Worm (Caenorhabditis elegans) whole organism, L1 larva: Measurements from ENCODE around the gene F59A7.7.
A peak's percentile ranks its signal among the peaks of the same experiment; 100 is the strongest.

Experiments used
- C04F5.9 ChIP-seq: sonication (generic microtip); optimal IDR thresholded peaks from 2 replicates; lab custom pipeline; 2016; ENCODE audit warnings: missing genetic modification characterization, missing compliant biosample characterization
- C16A3.4 ChIP-seq: fragments of 150-350 bp; optimal IDR thresholded peaks from 2 replicates; lab custom pipeline; 2014; ENCODE audit warnings: missing biosample characterization, missing genetic modification characterization
- C34B4.2 ChIP-seq: sonication (generic microtip); optimal IDR thresholded peaks from 2 replicates; lab custom pipeline; 2017; ENCODE audit warnings: mild to moderate bottlenecking, missing genetic modification characterization, missing compliant biosample characterization
- F16B12.6 ChIP-seq: fragments of 150-350 bp; optimal IDR thresholded peaks from 2 replicates; lab custom pipeline; 2014; ENCODE audit warnings: missing biosample characterization, missing genetic modification characterization
- Y116A8C.19 ChIP-seq: sonication (generic microtip); optimal IDR thresholded peaks from 2 replicates; lab custom pipeline; 2016; ENCODE audit warnings: missing compliant biosample characterization, missing genetic modification characterization, borderline replicate concordance
- aha-1 ChIP-seq: fragments of 150-350 bp; optimal IDR thresholded peaks from 2 replicates; lab custom pipeline; 2014; ENCODE audit warnings: missing biosample characterization, missing genetic modification characterization
- alr-1 ChIP-seq: fragments of 200-800 bp; sonication (Bioruptor generic); optimal IDR thresholded peaks from 2 replicates; lab custom pipeline; 2018; ENCODE audit warnings: borderline replicate concordance, mild to moderate bottlenecking, missing genetic modification characterization, missing compliant biosample characterization
- ama-1 ChIP-seq: fragments of 150-350 bp; optimal IDR thresholded peaks from 2 replicates; lab custom pipeline; 2014
- blmp-1 ChIP-seq: fragments of 150-350 bp; optimal IDR thresholded peaks from 2 replicates; lab custom pipeline; 2014; ENCODE audit warnings: missing biosample characterization, missing genetic modification characterization
- ceh-8 ChIP-seq: fragments of 200-800 bp; sonication (Bioruptor generic); optimal IDR thresholded peaks from 2 replicates; lab custom pipeline; 2018; ENCODE audit warnings: mild to moderate bottlenecking, missing genetic modification characterization, moderate library complexity, missing compliant biosample characterization
- ceh-82 ChIP-seq, 3 experiments: fragments of 150-350 bp in 1 of 3; sonication (generic microtip) in 2 of 3; optimal IDR thresholded peaks; 2 replicates each; lab custom pipeline; 2014 to 2017; ENCODE audit warnings: missing biosample characterization in 3 of 3, missing genetic modification characterization in 3 of 3
- ces-1 ChIP-seq: fragments of 150-350 bp; optimal IDR thresholded peaks from 2 replicates; lab custom pipeline; 2014; ENCODE audit warnings: missing biosample characterization, missing genetic modification reagents, missing genetic modification characterization
- dpl-1 ChIP-seq, 3 experiments: fragments of 150-350 bp in 2 of 3; sonication (generic microtip) in 1 of 3; optimal IDR thresholded peaks; 2 replicates each; lab custom pipeline; 2014 to 2017; ENCODE audit warnings: missing biosample characterization in 3 of 3, missing genetic modification characterization in 3 of 3, missing genetic modification reagents in 3 of 3
- efl-1 ChIP-seq, 4 experiments: fragments of 150-350 bp; optimal IDR thresholded peaks in 3 of 4; peaks in 1 of 4; 1 replicate in 1 of 4; 2 replicates in 3 of 4; lab custom pipeline; 2014; ENCODE audit warnings: missing biosample characterization in 2 of 4, missing genetic modification characterization in 2 of 4, missing genetic modification reagents in 2 of 4
- efl-3 ChIP-seq: fragments of 200-800 bp; sonication (Bioruptor generic); optimal IDR thresholded peaks from 2 replicates; lab custom pipeline; 2018; ENCODE audit warnings: mild to moderate bottlenecking, missing genetic modification characterization, missing compliant biosample characterization
- egl-27 ChIP-seq, 2 experiments: fragments of 150-350 bp in 1 of 2; sonication (generic microtip); optimal IDR thresholded peaks; 3 replicates each; lab custom pipeline; 2017 to 2018; ENCODE audit warnings: missing biosample characterization in 2 of 2, missing genetic modification characterization in 2 of 2, missing genetic modification reagents in 2 of 2
- elt-3 ChIP-seq, 6 experiments: fragments of 150-350 bp in 1 of 6; sonication (generic microtip); optimal IDR thresholded peaks; 2 replicates each; lab custom pipeline; 2017 to 2018; ENCODE audit warnings: missing biosample characterization in 6 of 6, missing genetic modification characterization in 6 of 6, inconsistent platforms in 1 of 6
- ets-5 ChIP-seq: fragments of 200-800 bp; sonication (Bioruptor generic); IDR thresholded peaks from 2 replicates; pipeline ENCODE4 v1.3.6; 2022; ENCODE audit warnings: missing genetic modification characterization, missing compliant biosample characterization
- fkh-10 ChIP-seq: sonication (generic microtip); optimal IDR thresholded peaks from 2 replicates; lab custom pipeline; 2017; ENCODE audit warnings: missing biosample characterization, missing genetic modification reagents, missing genetic modification characterization
- fkh-8 ChIP-seq: sonication (generic microtip); optimal IDR thresholded peaks from 2 replicates; lab custom pipeline; 2016; ENCODE audit warnings: mild to moderate bottlenecking, missing genetic modification characterization, missing compliant biosample characterization
- grh-1 ChIP-seq: fragments of 200-800 bp; sonication (Bioruptor generic); IDR thresholded peaks from 2 replicates; pipeline ENCODE4 v1.3.6; 2022; ENCODE audit warnings: missing genetic modification reagents, missing genetic modification characterization, missing compliant biosample characterization
- hlh-17 ChIP-seq: fragments of 200-800 bp; sonication (Bioruptor generic); optimal IDR thresholded peaks from 2 replicates; lab custom pipeline; 2018; ENCODE audit warnings: missing genetic modification characterization, mild to moderate bottlenecking, missing compliant biosample characterization, moderate library complexity, borderline replicate concordance
- hlh-4 ChIP-seq: sonication (generic microtip); optimal IDR thresholded peaks from 2 replicates; lab custom pipeline; 2016; ENCODE audit warnings: mild to moderate bottlenecking, missing genetic modification characterization, missing compliant biosample characterization
- jun-1 ChIP-seq: fragments of 150-350 bp; optimal IDR thresholded peaks from 2 replicates; lab custom pipeline; 2014; ENCODE audit warnings: missing biosample characterization, missing genetic modification reagents, missing genetic modification characterization
- lin-35 ChIP-seq, 2 experiments: fragments of 150-350 bp; optimal IDR thresholded peaks; 2 replicates each; lab custom pipeline; 2014; ENCODE audit warnings: missing biosample characterization in 2 of 2, missing genetic modification characterization in 2 of 2, missing genetic modification reagents in 2 of 2
- mab-9 ChIP-seq: fragments of 200-800 bp; sonication (Bioruptor generic); IDR thresholded peaks from 2 replicates; pipeline ENCODE4 v1.3.6; 2022; ENCODE audit warnings: missing genetic modification reagents, missing genetic modification characterization, missing compliant biosample characterization
- mef-2 ChIP-seq: fragments of 150-350 bp; optimal IDR thresholded peaks from 2 replicates; lab custom pipeline; 2014; ENCODE audit warnings: missing biosample characterization, missing genetic modification characterization
- nhr-47 ChIP-seq: sonication (generic microtip); optimal IDR thresholded peaks from 2 replicates; lab custom pipeline; 2016; ENCODE audit warnings: mild to moderate bottlenecking, missing genetic modification characterization, moderate library complexity, missing compliant biosample characterization
- nhr-71 ChIP-seq: sonication (generic microtip); optimal IDR thresholded peaks from 2 replicates; lab custom pipeline; 2016; ENCODE audit warnings: mild to moderate bottlenecking, missing genetic modification characterization, moderate library complexity, missing compliant biosample characterization
- nhr-77 ChIP-seq: fragments of 150-350 bp; optimal IDR thresholded peaks from 2 replicates; lab custom pipeline; 2014; ENCODE audit warnings: missing biosample characterization, missing genetic modification characterization
- nhr-84 ChIP-seq: sonication (generic microtip); optimal IDR thresholded peaks from 2 replicates; lab custom pipeline; 2017; ENCODE audit warnings: missing biosample characterization, missing genetic modification characterization
- pag-3 ChIP-seq: sonication (generic microtip); optimal IDR thresholded peaks from 2 replicates; lab custom pipeline; 2017; ENCODE audit warnings: missing genetic modification characterization, mild to moderate bottlenecking, missing compliant biosample characterization, antibody characterized with exemption, borderline replicate concordance; ENCODE audit not compliant: insufficient read depth
- rnt-1 ChIP-seq: sonication (generic microtip); optimal IDR thresholded peaks from 2 replicates; lab custom pipeline; 2016; ENCODE audit warnings: mild to moderate bottlenecking, missing genetic modification characterization, moderate library complexity, missing compliant biosample characterization
- skn-1 ChIP-seq: fragments of 150-350 bp; optimal IDR thresholded peaks from 2 replicates; lab custom pipeline; 2014; ENCODE audit warnings: missing biosample characterization, missing genetic modification characterization
- snpc-4 ChIP-seq: fragments of 150-350 bp; optimal IDR thresholded peaks from 2 replicates; lab custom pipeline; 2014; ENCODE audit warnings: missing biosample characterization, missing genetic modification characterization
- sox-4 ChIP-seq: sonication (generic microtip); optimal IDR thresholded peaks from 2 replicates; lab custom pipeline; 2016; ENCODE audit warnings: missing genetic modification characterization, missing compliant biosample characterization
- sptf-1 ChIP-seq: fragments of 150-350 bp; optimal IDR thresholded peaks from 2 replicates; lab custom pipeline; 2014; ENCODE audit warnings: missing biosample characterization, missing genetic modification characterization
- sup-37 ChIP-seq: fragments of 200-800 bp; sonication (Bioruptor generic); optimal IDR thresholded peaks from 2 replicates; lab custom pipeline; 2018; ENCODE audit warnings: mild to moderate bottlenecking, missing genetic modification characterization, missing compliant biosample characterization
- tbx-2 ChIP-seq: sonication (generic microtip); optimal IDR thresholded peaks from 2 replicates; lab custom pipeline; 2016; ENCODE audit warnings: missing genetic modification characterization, missing compliant biosample characterization
- ztf-4 ChIP-seq: fragments of 150-350 bp; optimal IDR thresholded peaks from 2 replicates; lab custom pipeline; 2014; ENCODE audit warnings: missing biosample characterization, missing genetic modification characterization

Gene F59A7.7

DNA sequence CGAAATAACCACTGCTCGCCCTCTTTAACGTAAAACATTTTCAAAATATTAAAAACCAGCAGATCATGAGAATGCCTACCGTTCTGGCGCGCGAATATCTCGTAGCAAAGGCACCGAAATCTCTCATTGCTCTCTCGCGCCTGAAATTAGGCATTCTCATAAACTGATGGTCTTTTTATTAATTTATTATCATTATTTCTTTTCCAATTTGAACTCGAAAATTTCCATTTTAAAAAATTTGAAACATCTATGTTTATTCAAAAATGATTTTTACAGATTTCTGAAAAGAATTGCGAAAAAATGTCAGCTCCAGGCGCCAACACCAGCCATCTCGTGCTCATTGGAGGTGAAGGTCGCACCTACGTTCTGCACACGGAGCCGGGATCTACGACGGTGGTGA is 18.0 kb downstream of the F59A7.7 start, which contains the start of gene F59A7.12:
Gene F59A7.12, plus strand, starts transcription at position 301 of the 400 bp plus-strand sequence.
- TF ChIP-seq ets-5 (GFP tag; lab: Robert Waterston, UW) = no peak
- TF ChIP-seq elt-3 (tag; optimal IDR thresholded peaks at IDR 0.05; lab: Kevin White, UChicago) = no peak
- no peak for TF ChIP-seq hlh-17 (GFP tag; lab: Kevin White, UChicago)
- no peak for TF ChIP-seq ama-1 (lab: Kevin White, UChicago)
- TF ChIP-seq dpl-1 (GFP tag; optimal IDR thresholded peaks at IDR 0.05; lab: Kevin White, UChicago) = no peak
- TF ChIP-seq snpc-4 = no peak
- no peak for TF ChIP-seq mab-9 (GFP tag; lab: Robert Waterston, UW)

DNA sequence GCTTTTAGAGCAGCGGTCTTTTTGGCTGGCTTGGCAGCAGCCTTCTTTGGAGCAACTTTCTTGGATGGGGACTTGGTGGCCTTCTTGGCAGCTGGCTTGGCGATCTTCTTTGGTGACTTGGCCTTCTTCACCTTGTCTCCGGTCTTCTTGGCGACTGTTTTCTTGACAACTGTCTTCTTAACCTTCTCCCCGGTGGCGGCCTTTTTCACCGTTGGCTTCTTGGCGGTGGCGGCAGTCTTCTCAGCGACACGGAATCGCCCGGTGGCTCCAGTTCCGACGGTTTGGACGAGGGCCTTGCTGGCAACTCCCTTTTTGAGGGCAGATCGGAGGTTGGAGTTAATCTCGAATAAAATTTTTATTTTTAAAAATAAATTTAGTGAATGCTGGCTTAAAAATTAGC is 18.8 kb downstream of the F59A7.7 start:
- TF ChIP-seq F16B12.6 (tag; lab: Kevin White, UChicago) (no peak), aha-1 (no peak), pag-3 (tag; lab: Kevin White, UChicago) (no peak), rnt-1 (tag; lab: Kevin White, UChicago) (no peak), efl-1 (optimal IDR thresholded peaks at IDR 0.05; lab: Kevin White, UChicago) (no peak), efl-1 (GFP tag; optimal IDR thresholded peaks at IDR 0.05 in 1 of 2; lab: Kevin White, UChicago) (peak in 1 of 2 experiments; percentile 10), nhr-77 (tag; lab: Kevin White, UChicago) (no peak), C34B4.2 (tag; lab: Kevin White, UChicago) (no peak)

DNA sequence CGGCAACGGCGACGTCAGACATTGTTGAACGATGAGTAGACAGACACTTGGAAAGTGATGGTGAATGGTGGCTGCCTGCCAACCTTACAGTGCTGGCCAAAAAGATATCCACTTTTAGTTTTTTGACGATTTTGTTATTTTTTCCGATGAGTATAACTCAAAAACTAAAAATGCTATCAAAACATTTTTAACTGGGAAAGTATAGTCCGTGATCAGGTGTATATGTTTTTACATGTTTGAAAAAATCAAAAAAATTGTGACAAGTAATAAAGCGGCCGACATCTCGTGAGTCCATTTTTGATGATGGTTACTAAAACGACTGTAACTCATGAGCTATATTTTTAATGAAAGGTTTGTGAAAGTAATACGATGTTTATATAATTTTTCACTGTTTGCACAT is 19.6 kb downstream of the F59A7.7 start, which contains the start of gene hil-6:
Gene hil-6, minus strand, starts transcription at position 101 of the 400 bp plus-strand sequence.
- TF ChIP-seq efl-3 (GFP tag; lab: Kevin White, UChicago) (no peak), ama-1 (lab: Kevin White, UChicago) (no peak), efl-1 (optimal IDR thresholded peaks at IDR 0.05; lab: Kevin White, UChicago) (no peak), efl-1 (GFP tag; optimal IDR thresholded peaks at IDR 0.05 in 1 of 2; lab: Kevin White, UChicago) (no peak), sox-4 (no peak), sptf-1 (tag; lab: Kevin White, UChicago) (no peak), fkh-10 (GFP tag; lab: Kevin White, UChicago) (no peak), sup-37 (no peak), C04F5.9 (tag; lab: Kevin White, UChicago) (no peak), jun-1 (tag; lab: Kevin White, UChicago) (no peak), egl-27 (tag; optimal IDR thresholded peaks at IDR 0.05; lab: Kevin White, UChicago) (no peak)

DNA sequence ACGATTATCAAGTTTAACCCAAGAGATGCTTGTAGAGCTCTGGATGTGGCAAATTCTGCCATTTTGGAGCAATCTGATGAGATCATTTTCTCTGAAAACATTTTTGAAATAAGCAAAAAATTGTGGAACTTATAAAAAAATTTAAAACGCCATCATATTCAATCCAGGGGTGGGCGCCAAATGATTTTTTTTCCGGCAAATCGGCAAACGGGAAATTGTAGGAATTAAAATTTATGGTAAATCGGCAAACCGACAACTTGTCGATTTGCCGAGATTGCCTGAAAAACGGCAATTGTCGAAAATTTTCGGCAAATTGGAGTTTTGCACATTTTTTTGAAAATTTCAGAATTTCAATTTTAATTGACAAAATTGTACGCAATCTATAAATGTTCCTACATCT is 23.7 kb downstream of the F59A7.7 start, which contains the start of gene srab-23:
Gene srab-23, minus strand, starts transcription at position 101 of the 400 bp plus-strand sequence.
- TF ChIP-seq ces-1 (GFP tag; lab: Kevin White, UChicago) (no peak), hlh-4 (tag; lab: Kevin White, UChicago) (no peak), fkh-10 (GFP tag; lab: Kevin White, UChicago) (no peak), ztf-4 (tag; lab: Kevin White, UChicago) (no peak), ama-1 (lab: Kevin White, UChicago) (no peak), alr-1 (tag; lab: Kevin White, UChicago) (no peak), efl-3 (GFP tag; lab: Kevin White, UChicago) (no peak), Y116A8C.19 (tag; lab: Kevin White, UChicago) (no peak), lin-35 (GFP tag; optimal IDR thresholded peaks at IDR 0.05; lab: Kevin White, UChicago) (no peak)

DNA sequence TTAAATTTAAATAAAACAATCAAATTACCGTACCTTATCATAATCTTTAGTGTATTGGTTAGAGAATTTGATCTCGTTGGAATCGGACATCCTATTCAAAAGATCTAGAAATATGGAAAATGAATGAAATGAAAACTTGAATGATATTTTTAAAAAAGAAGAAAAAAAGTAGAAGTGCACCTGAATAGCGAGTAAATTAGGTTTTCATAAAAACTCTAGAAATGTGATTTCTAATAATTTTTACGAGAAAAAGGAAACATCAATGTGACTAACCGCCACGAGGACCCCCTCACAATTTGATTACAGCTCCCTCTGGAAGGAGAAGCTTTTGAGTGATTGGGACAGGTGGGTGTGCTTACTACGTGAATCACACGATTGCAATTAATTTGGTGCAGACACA is 34.1 kb downstream of the F59A7.7 start, which contains the start of gene Y40B10A.5:
Gene Y40B10A.5, minus strand, starts transcription at position 101 of the 400 bp plus-strand sequence.
- TF ChIP-seq hlh-4 (tag; lab: Kevin White, UChicago) (no peak), nhr-77 (tag; lab: Kevin White, UChicago) (no peak), blmp-1 (tag; lab: Kevin White, UChicago) (no peak), grh-1 (no peak), ceh-82 (tag; optimal IDR thresholded peaks at IDR 0.05; lab: Kevin White, UChicago) (no peak), mef-2 (tag; lab: Kevin White, UChicago) (no peak), C16A3.4 (tag; lab: Kevin White, UChicago) (no peak), ceh-8 (peak; percentile 6), tbx-2 (no peak), nhr-71 (no peak), nhr-84 (tag; lab: Kevin White, UChicago) (no peak), nhr-47 (tag; lab: Kevin White, UChicago) (peak; percentile 26), skn-1 (tag; lab: Kevin White, UChicago) (no peak), fkh-8 (tag; lab: Kevin White, UChicago) (peak; percentile 27)
- TF ChIP-seq, all 84 proteins: peak for 3
